Worm (Caenorhabditis elegans) whole organism, young adult: ENCODE data around the gene Y41D4A.4.

Source experiments
- B0336.3 ChIP-seq: fragments of 200-800 bp; sonication (Bioruptor generic); IDR thresholded peaks from 2 replicates; pipeline ENCODE4 v1.3.6; 2022; ENCODE audit warnings: missing genetic modification characterization, missing compliant biosample characterization
- F10E7.11 ChIP-seq: sonication (generic microtip); optimal IDR thresholded peaks from 2 replicates; lab custom pipeline; 2017; ENCODE audit warnings: mild to moderate bottlenecking, missing genetic modification characterization, moderate library complexity, missing compliant biosample characterization
- F22D6.2 ChIP-seq: sonication (generic microtip); optimal IDR thresholded peaks from 2 replicates; lab custom pipeline; 2016; ENCODE audit warnings: mild to moderate bottlenecking, missing genetic modification characterization, missing compliant biosample characterization
- F55B11.4 ChIP-seq: sonication (generic microtip); optimal IDR thresholded peaks from 2 replicates; lab custom pipeline; 2016; ENCODE audit warnings: missing compliant biosample characterization, missing genetic modification characterization, borderline replicate concordance; ENCODE audit not compliant: insufficient read depth
- K11D2.4 ChIP-seq: fragments of 200-800 bp; sonication (Bioruptor generic); IDR thresholded peaks from 2 replicates; pipeline ENCODE4 v1.3.6; 2022; ENCODE audit warnings: missing genetic modification reagents, missing genetic modification characterization, missing compliant biosample characterization
- T26A5.8 ChIP-seq: sonication (generic microtip); optimal IDR thresholded peaks from 2 replicates; lab custom pipeline; 2016; ENCODE audit warnings: missing genetic modification characterization, missing compliant biosample characterization
- Y53G8AR.9 ChIP-seq: fragments of 200-800 bp; sonication (Bioruptor generic); conservative IDR thresholded peaks from 2 replicates; pipeline ENCODE4 v1.3.6; 2022; ENCODE audit warnings: missing genetic modification reagents, missing genetic modification characterization, missing compliant biosample characterization
- Y67H2A.10 ChIP-seq: fragments of 200-800 bp; sonication (Bioruptor generic); conservative IDR thresholded peaks from 2 replicates; pipeline ENCODE4 v1.3.6; 2022; ENCODE audit warnings: missing genetic modification reagents, missing genetic modification characterization, missing compliant biosample characterization
- Y79H2A.3 ChIP-seq: fragments of 200-800 bp; sonication (Bioruptor generic); conservative IDR thresholded peaks from 2 replicates; pipeline ENCODE4 v1.3.6; 2022; ENCODE audit warnings: missing genetic modification reagents, missing genetic modification characterization, missing compliant biosample characterization
- ZK185.1 ChIP-seq: sonication (generic microtip); optimal IDR thresholded peaks from 2 replicates; lab custom pipeline; 2016; ENCODE audit warnings: mild to moderate bottlenecking, missing genetic modification characterization, missing compliant biosample characterization; ENCODE audit not compliant: poor library complexity, severe bottlenecking
- akir-1 ChIP-seq: fragments of 200-800 bp; sonication (Bioruptor generic); optimal IDR thresholded peaks from 2 replicates; lab custom pipeline; 2018; ENCODE audit warnings: mild to moderate bottlenecking, missing genetic modification characterization, moderate library complexity, missing compliant biosample characterization
- attf-6 ChIP-seq: fragments of 200-800 bp; sonication (Bioruptor generic); IDR thresholded peaks from 2 replicates; pipeline ENCODE4 v1.3.6; 2022; ENCODE audit warnings: missing genetic modification reagents, missing genetic modification characterization, missing compliant biosample characterization
- bed-1 ChIP-seq: fragments of 200-800 bp; sonication (Bioruptor generic); IDR thresholded peaks from 2 replicates; pipeline ENCODE4 v1.3.6; 2022; ENCODE audit warnings: missing genetic modification reagents, missing genetic modification characterization, missing compliant biosample characterization
- ccch-3 ChIP-seq: fragments of 200-800 bp; sonication (Bioruptor generic); optimal IDR thresholded peaks from 2 replicates; lab custom pipeline; 2018; ENCODE audit warnings: mild to moderate bottlenecking, missing genetic modification characterization, missing compliant biosample characterization
- cebp-1 ChIP-seq, 2 experiments: fragments of 200-800 bp in 1 of 2; sonication (Bioruptor generic) in 1 of 2; sonication (generic microtip) in 1 of 2; IDR thresholded peaks in 1 of 2; optimal IDR thresholded peaks in 1 of 2; 2 replicates each; pipeline versions ENCODE4 v1.3.6 to Lab custom; 2017 to 2022; ENCODE audit warnings: missing compliant biosample characterization in 2 of 2, missing genetic modification characterization in 2 of 2, mild to moderate bottlenecking in 1 of 2, missing genetic modification reagents in 1 of 2, moderate library complexity in 1 of 2
- ceh-100 ChIP-seq: fragments of 200-800 bp; sonication (Bioruptor generic); IDR thresholded peaks from 2 replicates; pipeline ENCODE4 v1.3.6; 2022; ENCODE audit warnings: missing genetic modification reagents, missing genetic modification characterization, missing compliant biosample characterization
- ceh-27 ChIP-seq: fragments of 200-800 bp; sonication (Bioruptor generic); optimal IDR thresholded peaks from 2 replicates; lab custom pipeline; 2018; ENCODE audit warnings: mild to moderate bottlenecking, missing genetic modification characterization, moderate library complexity, missing compliant biosample characterization
- ceh-58 ChIP-seq: fragments of 200-800 bp; sonication (Bioruptor generic); IDR thresholded peaks from 2 replicates; pipeline ENCODE4 v1.3.6; 2022; ENCODE audit warnings: missing genetic modification characterization, missing compliant biosample characterization
- ceh-79 ChIP-seq: sonication (generic microtip); optimal IDR thresholded peaks from 2 replicates; lab custom pipeline; 2017; ENCODE audit warnings: mild to moderate bottlenecking, missing genetic modification characterization, missing compliant biosample characterization
- dox-1 ChIP-seq: fragments of 200-800 bp; sonication (Bioruptor generic); IDR thresholded peaks from 2 replicates; pipeline ENCODE4 v1.3.6; 2022; ENCODE audit warnings: missing genetic modification reagents, missing genetic modification characterization, missing compliant biosample characterization
- dpl-1 ChIP-seq: fragments of 150-350 bp; optimal IDR thresholded peaks from 2 replicates; lab custom pipeline; 2014; ENCODE audit warnings: missing biosample characterization, missing genetic modification reagents, missing genetic modification characterization
- egl-18 ChIP-seq: fragments of 200-800 bp; sonication (Bioruptor generic); IDR thresholded peaks from 2 replicates; pipeline ENCODE4 v1.3.6; 2022; ENCODE audit warnings: missing genetic modification reagents, missing genetic modification characterization, missing compliant biosample characterization
- egl-44 ChIP-seq: fragments of 200-800 bp; sonication (Bioruptor generic); IDR thresholded peaks from 2 replicates; pipeline ENCODE4 v1.3.6; 2022; ENCODE audit warnings: missing genetic modification reagents, missing genetic modification characterization, missing compliant biosample characterization
- egrh-3 ChIP-seq: fragments of 200-800 bp; sonication (Bioruptor generic); IDR thresholded peaks from 2 replicates; pipeline ENCODE4 v1.3.6; 2022; ENCODE audit warnings: missing genetic modification reagents, missing genetic modification characterization, missing compliant biosample characterization
- fkh-3 ChIP-seq: sonication (generic microtip); optimal IDR thresholded peaks from 2 replicates; lab custom pipeline; 2016; ENCODE audit warnings: mild to moderate bottlenecking, missing genetic modification characterization, missing compliant biosample characterization
- gei-17 ChIP-seq: fragments of 200-800 bp; sonication (Bioruptor generic); optimal IDR thresholded peaks from 2 replicates; lab custom pipeline; 2018; ENCODE audit warnings: mild to moderate bottlenecking, missing genetic modification characterization, missing compliant biosample characterization
- hmg-1.2 ChIP-seq: fragments of 200-800 bp; sonication (Bioruptor generic); IDR thresholded peaks from 2 replicates; pipeline ENCODE4 v1.3.6; 2022; ENCODE audit warnings: missing genetic modification reagents, missing genetic modification characterization, missing compliant biosample characterization
- hmg-20 ChIP-seq: fragments of 200-800 bp; sonication (Bioruptor generic); IDR thresholded peaks from 2 replicates; pipeline ENCODE4 v1.3.6; 2022; ENCODE audit warnings: missing genetic modification reagents, missing genetic modification characterization, missing compliant biosample characterization
- let-526 ChIP-seq: fragments of 200-800 bp; sonication (Bioruptor generic); IDR thresholded peaks from 2 replicates; pipeline ENCODE4 v1.3.6; 2022; ENCODE audit warnings: missing genetic modification reagents, missing genetic modification characterization, missing compliant biosample characterization
- lin-26 ChIP-seq: fragments of 200-800 bp; sonication (Bioruptor generic); IDR thresholded peaks from 2 replicates; pipeline ENCODE4 v1.3.6; 2022; ENCODE audit warnings: missing genetic modification reagents, missing genetic modification characterization, missing compliant biosample characterization
- lin-40 ChIP-seq: sonication (generic microtip); optimal IDR thresholded peaks from 2 replicates; lab custom pipeline; 2016; ENCODE audit warnings: missing genetic modification characterization, mild to moderate bottlenecking, missing compliant biosample characterization, missing genotype, missing genetic modification reagents
- lin-54 ChIP-seq: fragments of 200-800 bp; sonication (Bioruptor generic); optimal IDR thresholded peaks from 2 replicates; lab custom pipeline; 2018; ENCODE audit warnings: mild to moderate bottlenecking, missing genetic modification characterization, missing compliant biosample characterization
- madf-6 ChIP-seq: fragments of 200-800 bp; sonication (Bioruptor generic); IDR thresholded peaks from 2 replicates; pipeline ENCODE4 v1.3.6; 2022; ENCODE audit warnings: missing genetic modification reagents, missing genetic modification characterization, missing compliant biosample characterization
- nhr-80 ChIP-seq: sonication (generic microtip); optimal IDR thresholded peaks from 2 replicates; lab custom pipeline; 2016; ENCODE audit warnings: missing genetic modification characterization, missing compliant biosample characterization
- pbrm-1 ChIP-seq: fragments of 200-800 bp; sonication (Bioruptor generic); IDR thresholded peaks from 2 replicates; pipeline ENCODE4 v1.3.6; 2022; ENCODE audit warnings: missing genetic modification reagents, missing genetic modification characterization, missing compliant biosample characterization
- rcor-1 ChIP-seq: fragments of 200-800 bp; sonication (Bioruptor generic); IDR thresholded peaks from 2 replicates; pipeline ENCODE4 v1.3.6; 2022; ENCODE audit warnings: missing genetic modification reagents, missing genetic modification characterization, missing compliant biosample characterization
- rec-8 ChIP-seq, 2 experiments: sonication (generic microtip); optimal IDR thresholded peaks; 2 replicates each; lab custom pipeline; 2016; ENCODE audit warnings: mild to moderate bottlenecking in 2 of 2, missing genetic modification characterization in 2 of 2, missing genetic modification reagents in 2 of 2, missing genotype in 2 of 2, missing biosample characterization in 1 of 2, missing compliant biosample characterization in 1 of 2, moderate library complexity in 1 of 2
- somi-1 ChIP-seq: fragments of 200-800 bp; sonication (Bioruptor generic); optimal IDR thresholded peaks from 2 replicates; lab custom pipeline; 2018; ENCODE audit warnings: mild to moderate bottlenecking, missing genetic modification characterization, missing compliant biosample characterization
- tbx-9 ChIP-seq: sonication (generic microtip); optimal IDR thresholded peaks from 2 replicates; lab custom pipeline; 2016; ENCODE audit warnings: borderline replicate concordance, missing genetic modification characterization, inconsistent platforms, missing compliant biosample characterization
- tlf-1 ChIP-seq: fragments of 200-800 bp; sonication (Bioruptor generic); optimal IDR thresholded peaks from 2 replicates; lab custom pipeline; 2018; ENCODE audit warnings: mild to moderate bottlenecking, missing genetic modification characterization, missing compliant biosample characterization
- unc-62 ChIP-seq: fragments of 150-350 bp; optimal IDR thresholded peaks from 2 replicates; lab custom pipeline; 2014; ENCODE audit warnings: missing biosample characterization, missing genetic modification reagents, missing genetic modification characterization
- zfh-2 ChIP-seq: fragments of 200-800 bp; sonication (Bioruptor generic); conservative IDR thresholded peaks from 2 replicates; pipeline ENCODE4 v1.3.6; 2022; ENCODE audit warnings: missing genetic modification reagents, missing genetic modification characterization, missing compliant biosample characterization
- zim-3 ChIP-seq: sonication (generic microtip); optimal IDR thresholded peaks from 2 replicates; lab custom pipeline; 2017; ENCODE audit warnings: mild to moderate bottlenecking, missing genetic modification characterization, moderate library complexity, missing compliant biosample characterization
- ztf-18 ChIP-seq: sonication (generic microtip); optimal IDR thresholded peaks from 2 replicates; lab custom pipeline; 2016; ENCODE audit warnings: missing genotype, mild to moderate bottlenecking, missing genetic modification characterization, missing compliant biosample characterization
- ztf-26 ChIP-seq: sonication (generic microtip); optimal IDR thresholded peaks from 2 replicates; lab custom pipeline; 2017; ENCODE audit warnings: missing genetic modification characterization, missing compliant biosample characterization
- ztf-6 ChIP-seq: fragments of 200-800 bp; sonication (Bioruptor generic); IDR thresholded peaks from 2 replicates; pipeline ENCODE4 v1.3.6; 2022; ENCODE audit warnings: missing genetic modification reagents, missing genetic modification characterization, missing compliant biosample characterization

Gene Y41D4A.4

ce11 chrIV:1710535-1710934 lies 35.3 kb upstream of the Y41D4A.4 start:
- TF ChIP-seq rcor-1 (GFP tag; lab: Robert Waterston, UW) (no peak), cebp-1 (GFP tag; IDR thresholded peaks at IDR 0.05; lab: Robert Waterston, UW) (no peak), cebp-1 (tag; optimal IDR thresholded peaks at IDR 0.05; lab: Kevin White, UChicago) (no peak), lin-26 (peak; percentile 72; the same call in 1 of the 2 replicates), F10E7.11 (tag; lab: Kevin White, UChicago) (no peak), egl-44 (GFP tag; lab: Robert Waterston, UW) (no peak), hmg-1.2 (GFP tag; lab: Robert Waterston, UW) (no peak), lin-54 (peak; percentile 24), hmg-20 (no peak), K11D2.4 (GFP tag; lab: Robert Waterston, UW) (no peak), Y79H2A.3 (GFP tag; lab: Robert Waterston, UW) (no peak), unc-62 (GFP tag; lab: Kevin White, UChicago) (no peak), gei-17 (GFP tag; lab: Kevin White, UChicago) (no peak), ceh-27 (GFP tag; lab: Kevin White, UChicago) (no peak), F22D6.2 (tag; lab: Kevin White, UChicago) (no peak), dox-1 (GFP tag; lab: Robert Waterston, UW) (no peak), bed-1 (GFP tag; lab: Robert Waterston, UW) (no peak), ceh-100 (GFP tag; lab: Robert Waterston, UW) (no peak), zfh-2 (GFP tag; lab: Robert Waterston, UW) (peak; percentile 82), pbrm-1 (GFP tag; lab: Robert Waterston, UW) (no peak), madf-6 (no peak), egrh-3 (GFP tag; lab: Robert Waterston, UW) (peak; percentile 89), ztf-6 (GFP tag; lab: Robert Waterston, UW) (no peak)

- TF ChIP-seq fkh-3 (tag; lab: Kevin White, UChicago) = peak; percentile 81
- peak; percentile 52 for TF ChIP-seq somi-1 (GFP tag; lab: Kevin White, UChicago)
- peak; percentile 81 for TF ChIP-seq rcor-1 (GFP tag; lab: Robert Waterston, UW)
- TF ChIP-seq akir-1 (GFP tag; lab: Kevin White, UChicago) = no peak
- peak; percentile 96 for TF ChIP-seq Y53G8AR.9 (GFP tag; lab: Robert Waterston, UW)
- TF ChIP-seq ceh-27 (GFP tag; lab: Kevin White, UChicago) = peak; percentile 46
- TF ChIP-seq let-526 (GFP tag; lab: Robert Waterston, UW) = 0 out of 2 replicates have a peak, but pooled peaks have one; percentile 59
- peak; percentile 92 for TF ChIP-seq tlf-1 (GFP tag; lab: Kevin White, UChicago)
- TF ChIP-seq rec-8 (tag; optimal IDR thresholded peaks at IDR 0.05; lab: Kevin White, UChicago) = peak; percentile 40 to 50
- 0 out of 2 replicates have a peak, but pooled peaks have one; percentile 36 for TF ChIP-seq egl-18
- TF ChIP-seq F55B11.4 (tag; lab: Kevin White, UChicago) = no peak
- peak; percentile 90 for TF ChIP-seq attf-6
- no peak for TF ChIP-seq nhr-80
- TF ChIP-seq ceh-79 = peak; percentile 83
- TF ChIP-seq T26A5.8 (tag; lab: Kevin White, UChicago) = peak; percentile 88
- peak; percentile 97 for TF ChIP-seq B0336.3 (GFP tag; lab: Robert Waterston, UW)
- TF ChIP-seq F10E7.11 (tag; lab: Kevin White, UChicago) = peak; percentile 94
- TF ChIP-seq ccch-3 (GFP tag; lab: Kevin White, UChicago) = no peak
- TF ChIP-seq ZK185.1 (tag; lab: Kevin White, UChicago) = no peak
- TF ChIP-seq ztf-18 (tag; lab: Kevin White, UChicago) = peak; percentile 58
- TF ChIP-seq ceh-58 = peak; percentile 97; the same call in 1 of the 2 replicates
- peak; percentile 92 for TF ChIP-seq zim-3 (tag; lab: Kevin White, UChicago)
- peak; percentile 83 for TF ChIP-seq ceh-100 (GFP tag; lab: Robert Waterston, UW)
- TF ChIP-seq Y67H2A.10 = no peak
- TF ChIP-seq unc-62 (GFP tag; lab: Kevin White, UChicago) = no peak
- TF ChIP-seq tbx-9 (tag; lab: Kevin White, UChicago) = peak; percentile 44
- peak; percentile 15 for TF ChIP-seq ztf-26 (tag; lab: Kevin White, UChicago)
- TF ChIP-seq zfh-2 (GFP tag; lab: Robert Waterston, UW) = peak; percentile 16; the same call in 1 of the 2 replicates
- TF ChIP-seq lin-40 = peak; percentile 22
- peak; percentile 17 for TF ChIP-seq dpl-1
Observed at ce11 chrIV:1711029-1711489, 34.7 kb upstream of the Y41D4A.4 start, which contains the start of gene rpi-2. Gene rpi-2, plus strand, starts transcription at chrIV:1711262.
